Worm (Caenorhabditis elegans): Measurements from ENCODE around the gene nhr-115.

Gene nhr-115

ce11 chrV:2292240-2292639 lies at the start of gene nhr-115:
Gene nhr-115 (plus strand): TSS chrV:2292540.
- TF ChIP-seq mep-1 (tag; optimal IDR thresholded peaks at IDR 0.05) (no peak), tbx-8 (GFP tag; optimal IDR thresholded peaks at IDR 0.05) (no peak), mab-5 (tag; optimal IDR thresholded peaks at IDR 0.05) (no peak), ztf-11 (tag; optimal IDR thresholded peaks at IDR 0.05) (no peak), cnd-1 (tag; optimal IDR thresholded peaks at IDR 0.05) (no peak), blmp-1 (tag; optimal IDR thresholded peaks at IDR 0.05) (no peak), nhr-2 (tag; optimal IDR thresholded peaks at IDR 0.05) (no peak), elt-3 (tag; optimal IDR thresholded peaks at IDR 0.05) (no peak), ham-2 (GFP tag; optimal IDR thresholded peaks at IDR 0.05) (no peak), M03D4.4 (tag; optimal IDR thresholded peaks at IDR 0.05) (no peak), nhr-12 (tag; optimal IDR thresholded peaks at IDR 0.05) (no peak), nhr-28 (tag; optimal IDR thresholded peaks at IDR 0.05) (no peak), sptf-1 (tag; optimal IDR thresholded peaks at IDR 0.05) (no peak), unc-62 (GFP tag; optimal IDR thresholded peaks at IDR 0.05) (no peak), flh-1 (GFP tag; optimal IDR thresholded peaks at IDR 0.05) (no peak), lsy-2 (tag; optimal IDR thresholded peaks at IDR 0.05) (no peak), nhr-237 (tag; optimal IDR thresholded peaks at IDR 0.05) (no peak), hlh-1 (tag; optimal IDR thresholded peaks at IDR 0.05) (no peak), elt-1 (tag; optimal IDR thresholded peaks at IDR 0.05; ENCODE audit: borderline replicate concordance, insufficient read depth) (no peak)

- TF ChIP-seq nhr-237 (tag; optimal IDR thresholded peaks at IDR 0.05) (no peak), bed-3 (GFP tag; optimal IDR thresholded peaks at IDR 0.05) (no peak), ceh-39 (tag; optimal IDR thresholded peaks at IDR 0.05) (no peak), mep-1 (tag; optimal IDR thresholded peaks at IDR 0.05) (no peak), sem-2 (GFP tag; optimal IDR thresholded peaks at IDR 0.05) (no peak), mls-2 (tag; optimal IDR thresholded peaks at IDR 0.05) (no peak), pha-4 (tag; optimal IDR thresholded peaks at IDR 0.05) (no peak), nhr-12 (tag; optimal IDR thresholded peaks at IDR 0.05) (no peak), ces-1 (GFP tag; optimal IDR thresholded peaks at IDR 0.05) (no peak), unc-39 (tag; optimal IDR thresholded peaks at IDR 0.05) (no peak), lin-32 (GFP tag; optimal IDR thresholded peaks at IDR 0.05) (no peak)
Observed at ce11 chrV:2242630-2243029, 49.7 kb upstream of the nhr-115 start, which contains the start of gene cyp-33C3. Gene cyp-33C3 (plus strand): TSS chrV:2242778.

ce11 chrV:2244751-2245150 lies 47.6 kb upstream of the nhr-115 start, which contains the start of gene cyp-33C5:
Gene cyp-33C5 (plus strand): TSS chrV:2245004.
- TF ChIP-seq elt-3 (tag; optimal IDR thresholded peaks at IDR 0.05) (no peak), mls-2 (tag; optimal IDR thresholded peaks at IDR 0.05) (no peak), zip-8 (tag; optimal IDR thresholded peaks at IDR 0.05) (no peak), nhr-28 (tag; optimal IDR thresholded peaks at IDR 0.05) (no peak), lin-32 (GFP tag; optimal IDR thresholded peaks at IDR 0.05) (no peak), sptf-1 (tag; optimal IDR thresholded peaks at IDR 0.05) (no peak), hlh-1 (tag; optimal IDR thresholded peaks at IDR 0.05) (no peak), mab-5 (tag; optimal IDR thresholded peaks at IDR 0.05) (no peak), mep-1 (tag; optimal IDR thresholded peaks at IDR 0.05) (no peak), tbx-8 (GFP tag; optimal IDR thresholded peaks at IDR 0.05) (no peak), nhr-2 (tag; optimal IDR thresholded peaks at IDR 0.05) (no peak), elt-1 (tag; optimal IDR thresholded peaks at IDR 0.05; ENCODE audit: borderline replicate concordance, insufficient read depth) (no peak), sem-2 (GFP tag; optimal IDR thresholded peaks at IDR 0.05) (no peak), unc-62 (GFP tag; optimal IDR thresholded peaks at IDR 0.05) (no peak), ces-1 (GFP tag; optimal IDR thresholded peaks at IDR 0.05) (no peak), drap-1 (GFP tag; optimal IDR thresholded peaks at IDR 0.05) (no peak), unc-120 (tag; optimal IDR thresholded peaks at IDR 0.05; ENCODE audit: poor library complexity, severe bottlenecking) (no peak), ham-2 (GFP tag; optimal IDR thresholded peaks at IDR 0.05) (no peak)

- TF ChIP-seq blmp-1 (tag; optimal IDR thresholded peaks at IDR 0.05) (no peak), ham-2 (GFP tag; optimal IDR thresholded peaks at IDR 0.05) (no peak), lsy-2 (tag; optimal IDR thresholded peaks at IDR 0.05) (no peak), elt-3 (tag; optimal IDR thresholded peaks at IDR 0.05) (no peak), ces-1 (GFP tag; optimal IDR thresholded peaks at IDR 0.05) (no peak), flh-1 (GFP tag; optimal IDR thresholded peaks at IDR 0.05) (no peak), cnd-1 (tag; optimal IDR thresholded peaks at IDR 0.05) (no peak), ceh-43 (GFP tag; optimal IDR thresholded peaks at IDR 0.05) (no peak), unc-39 (tag; optimal IDR thresholded peaks at IDR 0.05) (no peak)
Observed at ce11 chrV:2249310-2249709, 43.0 kb upstream of the nhr-115 start, which contains the start of gene cyp-33C6. Gene cyp-33C6 (minus strand): TSS chrV:2249410.

Data from whole organism, mixed stage, embryonic.